Fruit fly (Drosophila melanogaster) whole organism: ENCODE measurements around the gene CG46318.

Source experiments
- Dll ChIP-seq: fragments of >200 bp; optimal IDR thresholded peaks from 2 replicates; lab custom pipeline; 2017
- psq ChIP-seq: fragments of >200 bp; optimal IDR thresholded peaks from 2 replicates; lab custom pipeline; 2017
- usp ChIP-seq: fragments of >200 bp; optimal IDR thresholded peaks from 2 replicates; lab custom pipeline; 2017; ENCODE audit warnings: missing biosample characterization, missing genetic modification characterization, mixed read lengths

DNA sequence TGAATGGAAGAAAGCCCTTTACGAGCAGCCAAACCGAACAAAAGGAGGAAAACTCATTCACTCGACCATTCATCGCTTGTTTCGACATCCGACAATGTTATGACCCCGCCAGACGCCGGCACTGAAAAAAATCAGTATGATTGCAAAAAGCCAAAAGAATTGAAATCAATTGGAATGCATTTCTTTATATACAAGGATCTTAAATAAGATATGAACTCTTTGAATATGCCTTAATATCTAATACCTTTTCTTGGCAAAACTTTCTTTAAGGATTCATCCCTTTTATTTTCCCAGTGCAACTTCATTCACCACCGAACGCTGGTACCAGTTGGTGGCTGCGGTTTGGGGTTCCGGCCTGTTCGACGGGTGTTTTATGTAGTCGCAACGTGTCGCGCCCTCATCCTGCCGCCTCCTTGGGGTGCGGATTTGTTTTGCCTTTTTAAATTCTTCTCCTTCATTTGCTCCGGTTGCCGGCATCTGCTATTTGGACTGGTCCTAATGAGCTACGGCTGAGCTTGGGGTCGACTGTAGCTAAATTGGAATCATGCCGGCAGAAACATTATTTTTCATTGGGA is 39.5 kb downstream of the CG46318 start:
- TF ChIP-seq psq (lab: Kevin White, UChicago): no peak
- no peak for TF ChIP-seq usp (GFP tag; lab: Kevin White, UChicago)
- no peak for TF ChIP-seq Dll (lab: Kevin White, UChicago)
